Fruit fly (Drosophila melanogaster) whole organism, embryonic: ENCODE measurements around the gene CG33267.

Experiments used
- Adf1 ChIP-seq: fragments of 200-800 bp; sonication (Bioruptor generic); IDR thresholded peaks from 2 replicates; pipeline ENCODE4 v1.3.6; 2022; ENCODE audit warnings: missing biosample characterization, missing genetic modification characterization
- Antp ChIP-seq: fragments of 200-800 bp; sonication (Bioruptor generic); optimal IDR thresholded peaks from 3 replicates; lab custom pipeline; 2016; ENCODE audit warnings: missing biosample characterization, missing genetic modification characterization
- Blimp-1 ChIP-seq: fragments of 200-800 bp; sonication (Bioruptor generic); optimal IDR thresholded peaks from 3 replicates; lab custom pipeline; 2018; ENCODE audit warnings: missing biosample characterization, missing genetic modification characterization, mild to moderate bottlenecking, moderate library complexity, missing genetic modification reagents
- BtbVII ChIP-seq: fragments of 200-800 bp; sonication (Bioruptor generic); optimal IDR thresholded peaks from 3 replicates; lab custom pipeline; 2017; ENCODE audit warnings: missing biosample characterization, mild to moderate bottlenecking, missing genetic modification characterization
- CG10366 ChIP-seq: fragments of 200-800 bp; sonication (Bioruptor generic); IDR thresholded peaks from 2 replicates; pipeline ENCODE4 v1.3.6; 2022; ENCODE audit warnings: missing biosample characterization, missing genetic modification characterization
- CG10565 ChIP-seq: fragments of 200-800 bp; sonication (Bioruptor generic); optimal IDR thresholded peaks from 3 replicates; lab custom pipeline; 2016; ENCODE audit warnings: missing biosample characterization, mild to moderate bottlenecking, missing genetic modification characterization
- CG10979 ChIP-seq: fragments of 200-800 bp; sonication (Bioruptor generic); optimal IDR thresholded peaks from 2 replicates; lab custom pipeline; 2018; ENCODE audit warnings: missing biosample characterization, mild to moderate bottlenecking, missing genetic modification characterization, moderate library complexity
- CG11560 ChIP-seq: fragments of 200-800 bp; sonication (Bioruptor generic); IDR thresholded peaks from 3 replicates; pipeline ENCODE4 v1.3.6; 2022; ENCODE audit warnings: missing biosample characterization, missing genetic modification characterization
- CG11723 ChIP-seq: fragments of 200-800 bp; sonication (Bioruptor generic); optimal IDR thresholded peaks from 2 replicates; lab custom pipeline; 2017; ENCODE audit warnings: missing biosample characterization, mild to moderate bottlenecking, missing genetic modification characterization
- CG12155 ChIP-seq: fragments of 200-800 bp; sonication (Bioruptor generic); optimal IDR thresholded peaks from 3 replicates; lab custom pipeline; 2016; ENCODE audit warnings: missing biosample characterization, missing genetic modification characterization
- CG12769 ChIP-seq: fragments of 200-800 bp; sonication (Bioruptor generic); optimal IDR thresholded peaks from 2 replicates; lab custom pipeline; 2019; ENCODE audit warnings: missing biosample characterization, mild to moderate bottlenecking, missing genetic modification characterization, moderate library complexity
- CG13624 ChIP-seq: fragments of 200-800 bp; sonication (Bioruptor generic); optimal IDR thresholded peaks from 2 replicates; lab custom pipeline; 2016; ENCODE audit warnings: missing biosample characterization, missing genetic modification characterization
- CG14441 ChIP-seq: fragments of 200-800 bp; sonication (Bioruptor generic); IDR thresholded peaks from 2 replicates; pipeline ENCODE4 v1.3.6; 2022; ENCODE audit warnings: missing biosample characterization, missing genetic modification characterization
- CG1603 ChIP-seq: fragments of 200-800 bp; sonication (Bioruptor generic); optimal IDR thresholded peaks from 2 replicates; lab custom pipeline; 2019; ENCODE audit warnings: missing biosample characterization, mild to moderate bottlenecking, missing genetic modification characterization, moderate library complexity
- CG18476 ChIP-seq: fragments of 200-800 bp; sonication (Bioruptor generic); optimal IDR thresholded peaks from 2 replicates; lab custom pipeline; 2016; ENCODE audit warnings: missing biosample characterization, mild to moderate bottlenecking, missing genetic modification characterization
- CG4707 ChIP-seq: fragments of 200-800 bp; sonication (Bioruptor generic); optimal IDR thresholded peaks from 2 replicates; lab custom pipeline; 2018; ENCODE audit warnings: missing biosample characterization, mild to moderate bottlenecking, missing genetic modification characterization, moderate library complexity
- CG4854 ChIP-seq: fragments of 200-800 bp; sonication (Bioruptor generic); optimal IDR thresholded peaks from 2 replicates; lab custom pipeline; 2016; ENCODE audit warnings: missing biosample characterization, missing genetic modification characterization, inconsistent platforms
- CG5245 ChIP-seq: fragments of 200-800 bp; sonication (Bioruptor generic); optimal IDR thresholded peaks from 3 replicates; lab custom pipeline; 2016; ENCODE audit warnings: missing biosample characterization, missing genetic modification characterization
- CG7928 ChIP-seq: fragments of 200-800 bp; sonication (Bioruptor generic); optimal IDR thresholded peaks from 2 replicates; lab custom pipeline; 2017; ENCODE audit warnings: missing biosample characterization, mild to moderate bottlenecking, missing genetic modification characterization
- CG8765 ChIP-seq: fragments of 200-800 bp; sonication (Bioruptor generic); IDR thresholded peaks from 2 replicates; pipeline ENCODE4 v1.3.6; 2022; ENCODE audit warnings: missing biosample characterization, missing genetic modification characterization
- CG8924 ChIP-seq: fragments of 200-800 bp; optimal IDR thresholded peaks from 3 replicates; lab custom pipeline; 2019; ENCODE audit warnings: missing biosample characterization, mild to moderate bottlenecking, missing genetic modification characterization, moderate library complexity
- CG8944 ChIP-seq: fragments of 200-800 bp; sonication (Bioruptor generic); optimal IDR thresholded peaks from 3 replicates; lab custom pipeline; 2016; ENCODE audit warnings: missing biosample characterization, missing genetic modification characterization
- CG9817 ChIP-seq: fragments of 200-800 bp; sonication (Bioruptor generic); optimal IDR thresholded peaks from 2 replicates; lab custom pipeline; 2018; ENCODE audit warnings: missing biosample characterization, mild to moderate bottlenecking, missing genetic modification characterization, moderate library complexity
- Doc3 ChIP-seq: fragments of 200-800 bp; sonication (Bioruptor generic); IDR thresholded peaks from 3 replicates; pipeline ENCODE4 v1.3.6; 2022; ENCODE audit warnings: missing biosample characterization, missing genetic modification characterization; ENCODE audit not compliant: partially characterized antibody
- Hey ChIP-seq: fragments of 200-800 bp; sonication (Bioruptor generic); optimal IDR thresholded peaks from 3 replicates; lab custom pipeline; 2018; ENCODE audit warnings: missing biosample characterization, mild to moderate bottlenecking, missing genetic modification characterization
- Hmx ChIP-seq: fragments of 200-800 bp; sonication (Bioruptor generic); optimal IDR thresholded peaks from 2 replicates; lab custom pipeline; 2016; ENCODE audit warnings: missing biosample characterization, missing genetic modification characterization
- Hr78 ChIP-seq, 2 experiments: fragments of 200-800 bp in 1 of 2; fragments of >200 bp in 1 of 2; sonication (Bioruptor generic) in 1 of 2; optimal IDR thresholded peaks; 2 replicates each; lab custom pipeline; 2017 to 2019; ENCODE audit warnings: missing biosample characterization in 2 of 2, missing genetic modification characterization in 2 of 2, mild to moderate bottlenecking in 1 of 2, moderate library complexity in 1 of 2
- MTF-1 ChIP-seq: fragments of 200-800 bp; sonication (Bioruptor generic); optimal IDR thresholded peaks from 2 replicates; lab custom pipeline; 2018; ENCODE audit warnings: missing biosample characterization, mild to moderate bottlenecking, missing genetic modification characterization, borderline replicate concordance
- Scr ChIP-seq: fragments of 200-800 bp; sonication (Bioruptor generic); IDR thresholded peaks from 2 replicates; pipeline ENCODE4 v1.3.6; 2022; ENCODE audit warnings: missing biosample characterization, missing genetic modification characterization; ENCODE audit not compliant: partially characterized antibody
- Sox100B ChIP-seq: fragments of 200-800 bp; sonication (Bioruptor generic); optimal IDR thresholded peaks from 3 replicates; lab custom pipeline; 2018; ENCODE audit warnings: missing biosample characterization, mild to moderate bottlenecking, missing genetic modification characterization
- Ssrp ChIP-seq: fragments of 200-800 bp; sonication (Bioruptor generic); optimal IDR thresholded peaks from 2 replicates; lab custom pipeline; 2018; ENCODE audit warnings: missing biosample characterization, mild to moderate bottlenecking, missing genetic modification characterization, moderate library complexity
- cas ChIP-seq: fragments of 200-800 bp; sonication (Bioruptor generic); IDR thresholded peaks from 2 replicates; pipeline ENCODE4 v1.3.6; 2022; ENCODE audit warnings: missing biosample characterization, missing genetic modification characterization
- emc ChIP-seq: fragments of 200-800 bp; sonication (Bioruptor generic); optimal IDR thresholded peaks from 2 replicates; lab custom pipeline; 2016; ENCODE audit warnings: missing biosample characterization, missing genetic modification characterization
- esg ChIP-seq: fragments of 200-800 bp; sonication (Bioruptor generic); conservative IDR thresholded peaks from 2 replicates; pipeline ENCODE4 v1.3.6; 2022; ENCODE audit warnings: missing biosample characterization, missing genetic modification characterization
- ewg ChIP-seq: fragments of 200-800 bp; sonication (Bioruptor generic); optimal IDR thresholded peaks from 3 replicates; lab custom pipeline; 2017; ENCODE audit warnings: mild to moderate bottlenecking, missing biosample characterization, missing genetic modification reagents, missing genetic modification characterization
- exex ChIP-seq: fragments of 200-800 bp; sonication (Bioruptor generic); optimal IDR thresholded peaks from 4 replicates; lab custom pipeline; 2018; ENCODE audit warnings: missing biosample characterization, mild to moderate bottlenecking, missing genetic modification characterization, moderate library complexity
- h ChIP-seq: fragments of >200 bp; optimal IDR thresholded peaks from 2 replicates; lab custom pipeline; 2017
- jumu ChIP-seq: fragments of 200-800 bp; sonication (Bioruptor generic); optimal IDR thresholded peaks from 3 replicates; lab custom pipeline; 2016; ENCODE audit warnings: missing biosample characterization, missing genetic modification characterization
- kni ChIP-seq: fragments of 200-800 bp; sonication (Bioruptor generic); optimal IDR thresholded peaks from 3 replicates; lab custom pipeline; 2017; ENCODE audit warnings: mild to moderate bottlenecking, missing biosample characterization, missing genetic modification reagents, missing genetic modification characterization
- pros ChIP-seq: fragments of 200-800 bp; sonication (Bioruptor generic); optimal IDR thresholded peaks from 3 replicates; lab custom pipeline; 2019; ENCODE audit warnings: missing biosample characterization, mild to moderate bottlenecking, missing genetic modification characterization, moderate library complexity
- ro ChIP-seq: fragments of 200-800 bp; sonication (Bioruptor generic); IDR thresholded peaks from 2 replicates; pipeline ENCODE4 v1.3.6; 2022; ENCODE audit warnings: missing biosample characterization, missing genetic modification characterization
- sqz ChIP-seq: fragments of 200-800 bp; sonication (Bioruptor generic); optimal IDR thresholded peaks from 3 replicates; lab custom pipeline; 2018; ENCODE audit warnings: missing biosample characterization, mild to moderate bottlenecking, missing genetic modification characterization
- tio ChIP-seq: fragments of 200-800 bp; sonication (Bioruptor generic); optimal IDR thresholded peaks from 2 replicates; lab custom pipeline; 2017; ENCODE audit warnings: missing biosample characterization, missing genetic modification characterization, inconsistent platforms
- trh ChIP-seq: fragments of 200-800 bp; sonication (Bioruptor generic); optimal IDR thresholded peaks from 2 replicates; lab custom pipeline; 2016; ENCODE audit warnings: missing biosample characterization, missing genetic modification characterization
- twi ChIP-seq: fragments of 200-800 bp; optimal IDR thresholded peaks from 2 replicates; lab custom pipeline; 2019; ENCODE audit warnings: missing biosample characterization, mild to moderate bottlenecking, missing genetic modification characterization, moderate library complexity

CG33267 gene

DNA sequence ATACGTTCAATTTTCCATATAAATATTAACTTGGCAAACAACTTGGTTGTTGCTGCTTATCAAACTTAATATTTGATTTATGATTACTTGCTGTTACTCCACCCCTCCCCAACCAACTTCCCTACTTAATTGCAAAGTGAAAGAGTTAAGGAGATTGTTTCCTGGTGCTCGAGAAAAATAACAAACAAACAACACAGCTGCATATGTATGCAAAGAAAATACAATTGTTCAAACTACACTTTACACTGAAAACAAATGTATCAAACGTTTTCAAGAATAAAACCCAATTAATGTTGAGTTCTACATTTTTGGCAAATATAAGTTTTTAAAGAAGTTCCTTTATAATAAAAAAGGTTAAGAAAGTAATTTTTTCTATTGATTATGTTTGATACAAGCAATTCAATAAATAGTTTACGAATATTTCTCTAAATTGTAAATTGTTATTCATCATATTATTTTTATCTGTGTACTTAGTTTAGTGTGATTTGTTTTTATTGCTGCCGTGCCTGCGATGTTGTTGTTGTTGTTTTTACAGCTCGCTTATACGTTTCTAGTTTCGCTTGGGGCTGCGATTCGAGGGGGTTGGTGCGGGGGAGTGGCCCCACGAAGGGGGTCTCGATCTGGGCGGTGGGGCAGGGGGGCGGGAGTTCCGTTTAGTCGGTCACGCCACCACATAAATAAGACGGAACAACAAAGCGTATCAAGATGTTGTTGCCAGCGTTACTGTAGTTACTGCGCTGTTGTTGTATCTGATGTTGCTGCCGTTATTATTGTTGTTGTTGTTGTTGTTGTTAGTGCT, 8.4 kb upstream of the CG33267 start (continued):
- TF ChIP-seq CG7928, result no peak
- TF ChIP-seq CG8944 (GFP tag; lab: Kevin White, UChicago), result peak; percentile 16
- peak; percentile 11 for TF ChIP-seq kni
- TF ChIP-seq Ssrp, result peak; percentile 75
- TF ChIP-seq h (lab: Kevin White, UChicago), result no peak
- peak; percentile 31; the same call in 1 of the 2 replicates for TF ChIP-seq ro (GFP tag; lab: Robert Waterston, UW)
- TF ChIP-seq Scr (GFP tag; lab: Robert Waterston, UW), result no peak
- TF ChIP-seq Adf1 (GFP tag; lab: Robert Waterston, UW), result no peak; the same call in 1 of the 2 replicates
- peak; percentile 54 for TF ChIP-seq twi (tag; lab: Kevin White, UChicago)
- peak; percentile 88 for TF ChIP-seq CG8924 (tag; lab: Kevin White, UChicago)
- TF ChIP-seq CG4854, result peak; percentile 32
- TF ChIP-seq Sox100B (GFP tag; lab: Kevin White, UChicago), result peak; percentile 79
- peak; percentile 9 for TF ChIP-seq sqz (GFP tag; lab: Kevin White, UChicago)
- TF ChIP-seq CG9817 (tag; lab: Kevin White, UChicago), result peak; percentile 54
- TF ChIP-seq pros (GFP tag; lab: Kevin White, UChicago), result no peak
- TF ChIP-seq CG5245 (GFP tag; lab: Kevin White, UChicago), result no peak
- TF ChIP-seq CG10565 (GFP tag; lab: Kevin White, UChicago), result no peak
- peak; percentile 21 for TF ChIP-seq exex (tag; lab: Kevin White, UChicago)
- no peak for TF ChIP-seq CG8765 (GFP tag; lab: Robert Waterston, UW)
- TF ChIP-seq CG11723, result peak; percentile 10
- TF ChIP-seq trh (GFP tag; lab: Kevin White, UChicago), result peak; percentile 46
- peak; percentile 10 for TF ChIP-seq BtbVII (GFP tag; lab: Kevin White, UChicago)
- TF ChIP-seq Hmx (GFP tag; lab: Kevin White, UChicago), result no peak
- peak; percentile 30 for TF ChIP-seq CG4707 (GFP tag; lab: Kevin White, UChicago)
- peak; percentile 50 for TF ChIP-seq CG1603
- TF ChIP-seq Hr78 (GFP tag; optimal IDR thresholded peaks at IDR 0.05; lab: Kevin White, UChicago), result peak in 1 of 2 experiments; percentile 34
- TF ChIP-seq CG14441 (GFP tag; lab: Robert Waterston, UW), result no peak
- peak; percentile 61 for TF ChIP-seq CG12769 (tag; lab: Kevin White, UChicago)
- TF ChIP-seq esg (GFP tag; lab: Robert Waterston, UW), result no peak
- TF ChIP-seq Hey (tag; lab: Kevin White, UChicago), result peak; percentile 35
- no peak for TF ChIP-seq Antp (GFP tag; lab: Kevin White, UChicago)
- TF ChIP-seq jumu, result no peak
- no peak for TF ChIP-seq CG11560 (tag; lab: Robert Waterston, UW)
- peak; percentile 45 for TF ChIP-seq CG18476 (GFP tag; lab: Kevin White, UChicago)
- TF ChIP-seq cas (GFP tag; lab: Robert Waterston, UW), result no peak
- TF ChIP-seq tio (GFP tag; lab: Kevin White, UChicago), result peak; percentile 67
- no peak for TF ChIP-seq MTF-1 (GFP tag; lab: Kevin White, UChicago)
- TF ChIP-seq Doc3 (GFP tag; lab: Robert Waterston, UW), result no peak
- peak; percentile 90 for TF ChIP-seq CG10979 (tag; lab: Kevin White, UChicago)
- peak; percentile 62 for TF ChIP-seq ewg (GFP tag; lab: Kevin White, UChicago)
- TF ChIP-seq CG12155 (GFP tag; lab: Kevin White, UChicago), result peak; percentile 53
- no peak for TF ChIP-seq emc (GFP tag; lab: Kevin White, UChicago)
- TF ChIP-seq Blimp-1 (GFP tag; lab: Kevin White, UChicago), result peak; percentile 89
- TF ChIP-seq CG10366, result no peak; the same call in 1 of the 2 replicates
- TF ChIP-seq CG13624 (GFP tag; lab: Kevin White, UChicago), result peak; percentile 53
